Fruit fly (Drosophila melanogaster): Measurements from ENCODE around the gene CG8065.

DNA sequence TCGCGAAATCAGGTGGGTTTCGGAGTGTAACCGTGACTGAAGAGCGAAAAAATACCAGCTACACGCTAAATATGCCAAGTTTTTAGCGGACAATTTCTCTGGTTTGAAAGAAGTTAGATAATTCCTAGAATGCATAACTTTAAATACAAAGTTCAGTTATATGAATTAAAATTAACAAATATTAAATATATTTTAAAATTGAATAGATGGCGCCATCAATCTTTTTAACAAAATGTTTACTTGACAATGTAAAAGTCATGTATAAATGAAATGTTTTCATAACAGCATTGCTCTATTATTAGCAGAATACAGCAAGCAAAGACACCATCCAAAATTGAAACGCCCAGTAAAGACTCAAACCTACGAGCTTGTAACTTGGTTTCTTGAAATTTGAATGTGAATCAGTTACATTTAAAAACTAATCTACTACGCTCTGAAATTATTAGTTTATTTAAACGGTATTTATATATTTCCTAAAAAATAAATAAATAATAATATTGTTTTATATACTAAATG lies 9.8 kb downstream of the CG8065 start, which contains the start of gene scramb1:
- TF ChIP-seq pan (optimal IDR thresholded peaks at IDR 0.05): no peak
- no peak for TF ChIP-seq psq (optimal IDR thresholded peaks at IDR 0.05)
